Worm (Caenorhabditis elegans): ENCODE data around the gene C14C10.5.

- TF ChIP-seq zip-8 (tag; optimal IDR thresholded peaks at IDR 0.05) (no peak), snpc-4 (tag; optimal IDR thresholded peaks at IDR 0.05) (no peak)
Observed at ce11 chrV:12611029-12611428, 11.0 kb downstream of the C14C10.5 start, which contains the start of gene cubn-1.

All from whole organism, mixed stage, embryonic.